Worm (Caenorhabditis elegans): ENCODE data around the gene col-150.

col-150 gene

ce11 chrV:10287260-10287659 is 7.2 kb downstream of the col-150 start, which contains the start of gene B0024.3:
TSS of gene B0024.3 (plus strand) at chrV:10287560.
- TF ChIP-seq egrh-3 (GFP tag; IDR thresholded peaks at IDR 0.05) = no peak
- TF ChIP-seq F33H1.4 (GFP tag; IDR thresholded peaks at IDR 0.05) = no peak
- no peak for TF ChIP-seq ztf-26 (tag; optimal IDR thresholded peaks at IDR 0.05)
- TF ChIP-seq rec-8 (tag; optimal IDR thresholded peaks at IDR 0.05) = no peak
- TF ChIP-seq dpl-1 (GFP tag; optimal IDR thresholded peaks at IDR 0.05) = no peak
- TF ChIP-seq lir-1 (GFP tag; conservative IDR thresholded peaks at IDR 0.05) = no peak
- no peak for TF ChIP-seq nhr-120 (GFP tag; IDR thresholded peaks at IDR 0.05)
- TF ChIP-seq attf-5 (GFP tag; optimal IDR thresholded peaks at IDR 0.05) = no peak
- TF ChIP-seq ceh-91 (GFP tag; IDR thresholded peaks at IDR 0.05) = no peak
- TF ChIP-seq sptf-2 (GFP tag; optimal IDR thresholded peaks at IDR 0.05) = no peak
- TF ChIP-seq zim-3 (tag; optimal IDR thresholded peaks at IDR 0.05) = no peak
- TF ChIP-seq nfya-2 (GFP tag; IDR thresholded peaks at IDR 0.05) = no peak

ce11 chrV:10285853-10286252 is 8.6 kb downstream of the col-150 start:
- no peak for TF ChIP-seq Y53G8AR.9 (GFP tag; conservative IDR thresholded peaks at IDR 0.05)
- no peak for TF ChIP-seq nhr-179 (tag; optimal IDR thresholded peaks at IDR 0.05)
- TF ChIP-seq bed-2 (GFP tag; IDR thresholded peaks at IDR 0.05) = no peak
- TF ChIP-seq gei-17 (GFP tag; optimal IDR thresholded peaks at IDR 0.05) = no peak
- no peak for TF ChIP-seq ets-4 (GFP tag; optimal IDR thresholded peaks at IDR 0.05)
- TF ChIP-seq mxl-1 (tag; optimal IDR thresholded peaks at IDR 0.05) = no peak

ce11 chrV:10283444-10283843 is 11.0 kb downstream of the col-150 start, which contains the start of gene lys-3:
TSS of gene lys-3 (minus strand) at chrV:10283544.
- TF ChIP-seq pbrm-1 (GFP tag; IDR thresholded peaks at IDR 0.05) = no peak
- no peak for TF ChIP-seq hsf-1 (GFP tag; IDR thresholded peaks at IDR 0.05)
- no peak for TF ChIP-seq F55B11.4 (tag; optimal IDR thresholded peaks at IDR 0.05; ENCODE audit: borderline replicate concordance, insufficient read depth)
- no peak for TF ChIP-seq aptf-3 (GFP tag; IDR thresholded peaks at IDR 0.05)
- no peak for TF ChIP-seq C17E4.6 (GFP tag; IDR thresholded peaks at IDR 0.05)
- TF ChIP-seq F57A8.1 (GFP tag; optimal IDR thresholded peaks at IDR 0.05) = no peak
- no peak for TF ChIP-seq nfya-2 (GFP tag; IDR thresholded peaks at IDR 0.05)
- TF ChIP-seq B0019.2 (GFP tag; conservative IDR thresholded peaks at IDR 0.05) = no peak
- no peak for TF ChIP-seq ZK185.1 (tag; optimal IDR thresholded peaks at IDR 0.05; ENCODE audit: poor library complexity, severe bottlenecking)
- TF ChIP-seq ets-4 (GFP tag; optimal IDR thresholded peaks at IDR 0.05) = no peak
- no peak for TF ChIP-seq lag-1 (GFP tag; IDR thresholded peaks at IDR 0.05)
- TF ChIP-seq B0336.3 (GFP tag; IDR thresholded peaks at IDR 0.05) = no peak
- TF ChIP-seq F33H1.4 (GFP tag; IDR thresholded peaks at IDR 0.05) = no peak
- TF ChIP-seq cebp-2 (GFP tag; IDR thresholded peaks at IDR 0.05) = no peak
- no peak for TF ChIP-seq lin-40 (tag; optimal IDR thresholded peaks at IDR 0.05)
- no peak for TF ChIP-seq ceh-40 (GFP tag; IDR thresholded peaks at IDR 0.05)
- TF ChIP-seq snpc-3.4 (tag; optimal IDR thresholded peaks at IDR 0.05) = no peak
- no peak for TF ChIP-seq egl-44 (GFP tag; IDR thresholded peaks at IDR 0.05)
- no peak for TF ChIP-seq ztf-3 (GFP tag; optimal IDR thresholded peaks at IDR 0.05)
- no peak for TF ChIP-seq unc-62 (GFP tag; optimal IDR thresholded peaks at IDR 0.05)

ce11 chrV:10281374-10281773 is 13.1 kb downstream of the col-150 start, which contains the start of gene lys-2:
TSS of gene lys-2 (minus strand) at chrV:10281474.
- peak; percentile 82 for TF ChIP-seq nhr-80 (tag; optimal IDR thresholded peaks at IDR 0.05)
- TF ChIP-seq ets-4 (GFP tag; optimal IDR thresholded peaks at IDR 0.05) = no peak
- peak; percentile 12 for TF ChIP-seq unc-62 (GFP tag; optimal IDR thresholded peaks at IDR 0.05)
- TF ChIP-seq lag-1 (GFP tag; IDR thresholded peaks at IDR 0.05) = no peak
